Fruit fly (Drosophila melanogaster) whole organism, embryonic: ENCODE data around the gene L2HGDH.

Source experiments
- Abd-B ChIP-seq: fragments of 200-800 bp; sonication (Bioruptor generic); optimal IDR thresholded peaks from 2 replicates; lab custom pipeline; 2018; ENCODE audit warnings: missing biosample characterization, mild to moderate bottlenecking, missing genetic modification characterization, moderate library complexity
- CG10267 ChIP-seq: fragments of 200-800 bp; sonication (Bioruptor generic); optimal IDR thresholded peaks from 2 replicates; lab custom pipeline; 2018; ENCODE audit warnings: missing biosample characterization, mild to moderate bottlenecking, missing genetic modification characterization, moderate library complexity
- CG10274 ChIP-seq: fragments of 200-800 bp; sonication (Bioruptor generic); optimal IDR thresholded peaks from 3 replicates; lab custom pipeline; 2017; ENCODE audit warnings: missing biosample characterization, mild to moderate bottlenecking, missing genetic modification characterization
- CG10321 ChIP-seq: fragments of 200-800 bp; sonication (Bioruptor generic); IDR thresholded peaks from 2 replicates; pipeline ENCODE4 v1.3.6; 2022; ENCODE audit warnings: missing biosample characterization, missing genetic modification characterization
- CG10366 ChIP-seq: fragments of 200-800 bp; sonication (Bioruptor generic); IDR thresholded peaks from 2 replicates; pipeline ENCODE4 v1.3.6; 2022; ENCODE audit warnings: missing biosample characterization, missing genetic modification characterization
- CG11085 ChIP-seq: fragments of 200-800 bp; sonication (Bioruptor generic); IDR thresholded peaks from 2 replicates; pipeline ENCODE4 v1.3.6; 2022; ENCODE audit warnings: missing biosample characterization, missing genetic modification characterization
- CG12769 ChIP-seq: fragments of 200-800 bp; sonication (Bioruptor generic); optimal IDR thresholded peaks from 2 replicates; lab custom pipeline; 2019; ENCODE audit warnings: missing biosample characterization, mild to moderate bottlenecking, missing genetic modification characterization, moderate library complexity
- CG13287 ChIP-seq: fragments of 200-800 bp; sonication (Bioruptor generic); IDR thresholded peaks from 2 replicates; pipeline ENCODE4 v1.3.6; 2022; ENCODE audit warnings: missing biosample characterization, missing genetic modification characterization; ENCODE audit not compliant: partially characterized antibody
- CG13624 ChIP-seq: fragments of 200-800 bp; sonication (Bioruptor generic); optimal IDR thresholded peaks from 2 replicates; lab custom pipeline; 2016; ENCODE audit warnings: missing biosample characterization, missing genetic modification characterization
- CG14710 ChIP-seq: fragments of 200-800 bp; sonication (Bioruptor generic); optimal IDR thresholded peaks from 3 replicates; lab custom pipeline; 2019; ENCODE audit warnings: missing biosample characterization, mild to moderate bottlenecking, missing genetic modification characterization, moderate library complexity
- CG1529 ChIP-seq: fragments of 200-800 bp; sonication (Bioruptor generic); optimal IDR thresholded peaks from 3 replicates; lab custom pipeline; 2018; ENCODE audit warnings: missing biosample characterization, missing genetic modification characterization
- CG15514 ChIP-seq: fragments of 200-800 bp; sonication (Bioruptor generic); optimal IDR thresholded peaks from 3 replicates; lab custom pipeline; 2017; ENCODE audit warnings: missing biosample characterization, missing genetic modification characterization, mild to moderate bottlenecking, moderate library complexity, missing genetic modification reagents
- CG17568 ChIP-seq: fragments of 200-800 bp; sonication (Bioruptor generic); optimal IDR thresholded peaks from 2 replicates; lab custom pipeline; 2018; ENCODE audit warnings: missing biosample characterization, mild to moderate bottlenecking, missing genetic modification characterization, moderate library complexity
- CG2129 ChIP-seq: fragments of 200-800 bp; sonication (Bioruptor generic); IDR thresholded peaks from 2 replicates; pipeline ENCODE4 v1.3.6; 2022; ENCODE audit warnings: missing biosample characterization, missing genetic modification characterization; ENCODE audit not compliant: partially characterized antibody
- CG3838 ChIP-seq: fragments of 200-800 bp; sonication (Bioruptor generic); optimal IDR thresholded peaks from 3 replicates; lab custom pipeline; 2016; ENCODE audit warnings: missing biosample characterization, missing genetic modification characterization
- CG6791 ChIP-seq: fragments of 200-800 bp; sonication (Bioruptor generic); IDR thresholded peaks from 3 replicates; pipeline ENCODE4 v1.3.6; 2022; ENCODE audit warnings: missing biosample characterization, missing genetic modification characterization; ENCODE audit not compliant: partially characterized antibody
- CG6813 ChIP-seq: fragments of 200-800 bp; sonication (Bioruptor generic); optimal IDR thresholded peaks from 2 replicates; lab custom pipeline; 2017; ENCODE audit warnings: missing biosample characterization, missing genetic modification characterization, mild to moderate bottlenecking, moderate library complexity, missing genetic modification reagents
- CG8359 ChIP-seq: fragments of 200-800 bp; sonication (Bioruptor generic); optimal IDR thresholded peaks from 2 replicates; lab custom pipeline; 2017; ENCODE audit warnings: missing biosample characterization, mild to moderate bottlenecking, missing genetic modification characterization, borderline replicate concordance
- CG8765 ChIP-seq: fragments of 200-800 bp; sonication (Bioruptor generic); IDR thresholded peaks from 2 replicates; pipeline ENCODE4 v1.3.6; 2022; ENCODE audit warnings: missing biosample characterization, missing genetic modification characterization
- CTCF ChIP-seq: fragments of 200-800 bp; sonication (Bioruptor generic); optimal IDR thresholded peaks from 2 replicates; lab custom pipeline; 2017; ENCODE audit warnings: missing biosample characterization, mild to moderate bottlenecking, missing genetic modification characterization, moderate library complexity
- Dek ChIP-seq: fragments of 200-800 bp; sonication (Bioruptor generic); optimal IDR thresholded peaks from 3 replicates; lab custom pipeline; 2019; ENCODE audit warnings: missing biosample characterization, mild to moderate bottlenecking, missing genetic modification characterization, moderate library complexity
- Dll ChIP-seq: fragments of 200-800 bp; sonication (Bioruptor generic); IDR thresholded peaks from 4 replicates; pipeline ENCODE4 v1.3.6; 2022; ENCODE audit warnings: missing biosample characterization, missing genetic modification characterization; ENCODE audit not compliant: partially characterized antibody
- Dp ChIP-seq: fragments of 200-800 bp; sonication (Bioruptor generic); optimal IDR thresholded peaks from 2 replicates; lab custom pipeline; 2018; ENCODE audit warnings: missing biosample characterization, mild to moderate bottlenecking, missing genetic modification characterization, moderate library complexity
- HmgD ChIP-seq: fragments of 200-800 bp; sonication (Bioruptor generic); optimal IDR thresholded peaks from 3 replicates; lab custom pipeline; 2016; ENCODE audit warnings: missing biosample characterization, missing genetic modification characterization
- HmgZ ChIP-seq: fragments of 200-800 bp; sonication (Bioruptor generic); optimal IDR thresholded peaks from 2 replicates; lab custom pipeline; 2018; ENCODE audit warnings: missing biosample characterization, mild to moderate bottlenecking, missing genetic modification characterization
- Hr51 ChIP-seq, 2 experiments: fragments of 200-800 bp; sonication (Bioruptor generic); optimal IDR thresholded peaks; 2 replicates in 1 of 2; 3 replicates in 1 of 2; lab custom pipeline; 2016 to 2018; ENCODE audit warnings: missing biosample characterization in 2 of 2, missing genetic modification characterization in 2 of 2, mild to moderate bottlenecking in 1 of 2, moderate library complexity in 1 of 2
- MBD-R2 ChIP-seq: fragments of 200-800 bp; sonication (Bioruptor generic); IDR thresholded peaks from 2 replicates; pipeline ENCODE4 v1.3.6; 2022; ENCODE audit warnings: missing biosample characterization, missing genetic modification characterization
- Med ChIP-seq: fragments of 200-800 bp; sonication (Bioruptor generic); peaks from one replicate; lab custom pipeline; 2016; ENCODE audit warnings: missing biosample characterization, missing genetic modification characterization, mild to moderate bottlenecking, inconsistent platforms, moderate library complexity
- Mrtf ChIP-seq: fragments of 200-800 bp; sonication (Bioruptor generic); IDR thresholded peaks from 3 replicates; pipeline ENCODE4 v1.3.6; 2022; ENCODE audit warnings: missing biosample characterization, missing genetic modification characterization
- Poxn ChIP-seq: fragments of 200-800 bp; sonication (Bioruptor generic); IDR thresholded peaks from 2 replicates; pipeline ENCODE4 v1.3.6; 2022; ENCODE audit warnings: missing biosample characterization, missing genetic modification characterization
- Ptx1 ChIP-seq: fragments of 200-800 bp; sonication (Bioruptor generic); IDR thresholded peaks from 2 replicates; pipeline ENCODE4 v1.3.6; 2022; ENCODE audit warnings: missing biosample characterization, missing genetic modification characterization
- Sin3A ChIP-seq: fragments of >200 bp; optimal IDR thresholded peaks from 2 replicates; lab custom pipeline; 2018
- Sry-β ChIP-seq: fragments of 200-800 bp; sonication (Bioruptor generic); optimal IDR thresholded peaks from 2 replicates; lab custom pipeline; 2018; ENCODE audit warnings: missing biosample characterization, mild to moderate bottlenecking, missing genetic modification characterization, moderate library complexity
- TFAM ChIP-seq: fragments of 200-800 bp; sonication (Bioruptor generic); optimal IDR thresholded peaks from 2 replicates; lab custom pipeline; 2017; ENCODE audit warnings: missing biosample characterization, missing genetic modification characterization, inconsistent platforms
- Xrp1 ChIP-seq: fragments of 200-800 bp; sonication (Bioruptor generic); IDR thresholded peaks from 2 replicates; pipeline ENCODE4 v1.3.6; 2022; ENCODE audit warnings: missing biosample characterization, missing genetic modification characterization
- aop ChIP-seq: fragments of 200-800 bp; sonication (Bioruptor generic); IDR thresholded peaks from 2 replicates; pipeline ENCODE4 v1.3.6; 2022; ENCODE audit warnings: missing biosample characterization, missing genetic modification characterization
- bbx ChIP-seq: fragments of 200-800 bp; sonication (Bioruptor generic); IDR thresholded peaks from 2 replicates; pipeline ENCODE4 v1.3.6; 2022; ENCODE audit warnings: missing biosample characterization, missing genetic modification characterization; ENCODE audit not compliant: partially characterized antibody
- bsh ChIP-seq, 2 experiments: fragments of 200-800 bp; sonication (Bioruptor generic); optimal IDR thresholded peaks; 2 replicates each; lab custom pipeline; 2017 to 2018; ENCODE audit warnings: mild to moderate bottlenecking in 2 of 2, missing biosample characterization in 2 of 2, missing genetic modification characterization in 2 of 2, moderate library complexity in 1 of 2
- dan ChIP-seq: fragments of 200-800 bp; sonication (Bioruptor generic); IDR thresholded peaks from 2 replicates; pipeline ENCODE4 v1.3.6; 2022; ENCODE audit warnings: missing biosample characterization, missing genetic modification characterization
- gro ChIP-seq: fragments of 200-800 bp; sonication (Bioruptor generic); optimal IDR thresholded peaks from 2 replicates; lab custom pipeline; 2016; ENCODE audit warnings: missing biosample characterization, missing genetic modification characterization
- knrl ChIP-seq: fragments of 200-800 bp; sonication (Bioruptor generic); IDR thresholded peaks from 3 replicates; pipeline ENCODE4 v1.3.6; 2022; ENCODE audit warnings: missing biosample characterization, missing genetic modification characterization; ENCODE audit not compliant: partially characterized antibody
- mirr ChIP-seq: fragments of 200-800 bp; sonication (Bioruptor generic); optimal IDR thresholded peaks from 3 replicates; lab custom pipeline; 2018; ENCODE audit warnings: missing biosample characterization, mild to moderate bottlenecking, missing genetic modification characterization
- mld ChIP-seq: fragments of 200-800 bp; sonication (Bioruptor generic); IDR thresholded peaks from 3 replicates; pipeline ENCODE4 v1.3.6; 2022; ENCODE audit warnings: missing biosample characterization, missing genetic modification characterization; ENCODE audit not compliant: partially characterized antibody
- nerfin-2 ChIP-seq: fragments of 200-800 bp; sonication (Bioruptor generic); IDR thresholded peaks from 2 replicates; pipeline ENCODE4 v1.3.6; 2022; ENCODE audit warnings: missing biosample characterization, missing genetic modification characterization; ENCODE audit not compliant: partially characterized antibody
- org-1 ChIP-seq: fragments of 200-800 bp; sonication (Bioruptor generic); optimal IDR thresholded peaks from 2 replicates; lab custom pipeline; 2017; ENCODE audit warnings: missing biosample characterization, missing genetic modification characterization
- phol ChIP-seq: fragments of 200-800 bp; sonication (Bioruptor generic); optimal IDR thresholded peaks from 3 replicates; lab custom pipeline; 2018; ENCODE audit warnings: missing biosample characterization, mild to moderate bottlenecking, missing genetic modification characterization, moderate library complexity
- pum ChIP-seq: fragments of 200-800 bp; sonication (Bioruptor generic); optimal IDR thresholded peaks from 2 replicates; lab custom pipeline; 2016; ENCODE audit warnings: missing biosample characterization, missing genetic modification characterization
- sc ChIP-seq, 3 experiments: fragments of >200 bp in 2 of 3; fragments of 200-800 bp in 1 of 3; sonication (Bioruptor generic) in 1 of 3; optimal IDR thresholded peaks; 2 replicates in 2 of 3; 3 replicates in 1 of 3; lab custom pipeline; 2017; ENCODE audit warnings: mild to moderate bottlenecking in 1 of 3, missing biosample characterization in 1 of 3, missing genetic modification characterization in 1 of 3, missing genetic modification reagents in 1 of 3
- sens ChIP-seq: fragments of 200-800 bp; sonication (Bioruptor generic); peaks from one replicate; lab custom pipeline; 2016; ENCODE audit warnings: missing biosample characterization, missing genetic modification characterization
- sr ChIP-seq: fragments of 200-800 bp; sonication (Bioruptor generic); IDR thresholded peaks from 3 replicates; pipeline ENCODE4 v1.3.6; 2022; ENCODE audit warnings: missing biosample characterization, missing genetic modification characterization

L2HGDH gene

dm6 chr2L:18951674-18952073 lies 22.6 kb downstream of the L2HGDH start, which contains the start of gene Nedd8 (continued):
- no peak for TF ChIP-seq CG1529 (GFP tag; lab: Kevin White, UChicago)
- no peak for TF ChIP-seq sr (GFP tag; lab: Robert Waterston, UW)
- peak; percentile 32 for TF ChIP-seq phol (tag; lab: Kevin White, UChicago)
- peak; percentile 91 for TF ChIP-seq bbx (GFP tag; lab: Robert Waterston, UW)
- TF ChIP-seq Ptx1 = no peak
- TF ChIP-seq CG15514 (GFP tag; lab: Kevin White, UChicago) = peak; percentile 91
- TF ChIP-seq Dll (GFP tag; lab: Robert Waterston, UW) = peak; percentile 92
- peak; percentile 11 for TF ChIP-seq CG13624 (GFP tag; lab: Kevin White, UChicago)
- no peak for TF ChIP-seq dan
- peak; percentile 74 for TF ChIP-seq CG2129 (GFP tag; lab: Robert Waterston, UW)
- no peak for TF ChIP-seq aop (GFP tag; lab: Robert Waterston, UW)
- peak; percentile 63 for TF ChIP-seq HmgZ (tag; lab: Kevin White, UChicago)
- no peak for TF ChIP-seq CG6813 (GFP tag; lab: Kevin White, UChicago)
- TF ChIP-seq gro (GFP tag; lab: Kevin White, UChicago) = peak; percentile 20
- TF ChIP-seq Xrp1 = peak; percentile 20; the same call in 1 of the 2 replicates
- peak; percentile 71 for TF ChIP-seq CG10267 (tag; lab: Kevin White, UChicago)
- TF ChIP-seq CG17568 (GFP tag; lab: Kevin White, UChicago) = no peak
- TF ChIP-seq CG8359 = no peak
- TF ChIP-seq Sry-β (GFP tag; lab: Kevin White, UChicago) = no peak
- peak; percentile 89 for TF ChIP-seq MBD-R2 (GFP tag; lab: Robert Waterston, UW)
- TF ChIP-seq nerfin-2 (GFP tag; lab: Robert Waterston, UW) = peak; percentile 66
- no peak for TF ChIP-seq CG11085 (GFP tag; lab: Robert Waterston, UW)
- peak; percentile 71 for TF ChIP-seq Med
- no peak for TF ChIP-seq CG12769
- TF ChIP-seq CG13287 = peak; percentile 95
- no peak for TF ChIP-seq mirr (GFP tag; lab: Kevin White, UChicago)
- peak; percentile 83 for TF ChIP-seq sens (GFP tag; lab: Kevin White, UChicago)
- peak; percentile 11 for TF ChIP-seq Sin3A
- no peak for TF ChIP-seq CG10366 (GFP tag; lab: Robert Waterston, UW)
- TF ChIP-seq mld = peak; percentile 65; the same call in 2 of the 3 replicates
- TF ChIP-seq Abd-B (GFP tag; lab: Kevin White, UChicago) = no peak
- TF ChIP-seq Hr51 (GFP tag; optimal IDR thresholded peaks at IDR 0.05; lab: Kevin White, UChicago) = no peak
- peak; percentile 30 for TF ChIP-seq CG14710
- TF ChIP-seq Mrtf (GFP tag; lab: Robert Waterston, UW) = no peak
- no peak for TF ChIP-seq pum
- no peak for TF ChIP-seq CG3838 (GFP tag; lab: Kevin White, UChicago)
- peak; percentile 27 for TF ChIP-seq HmgD
- no peak for TF ChIP-seq Poxn (GFP tag; lab: Robert Waterston, UW)
- TF ChIP-seq CG10274 (GFP tag; lab: Kevin White, UChicago) = no peak
- no peak for TF ChIP-seq CG8765 (GFP tag; lab: Robert Waterston, UW)
- TF ChIP-seq bsh (GFP tag; optimal IDR thresholded peaks at IDR 0.05; lab: Kevin White, UChicago) = no peak
- TF ChIP-seq sc (optimal IDR thresholded peaks at IDR 0.05; lab: Kevin White, UChicago) = no peak
- no peak for TF ChIP-seq sc (GFP tag; optimal IDR thresholded peaks at IDR 0.05; lab: Kevin White, UChicago)
- peak; percentile 5 for TF ChIP-seq Dek
- TF ChIP-seq knrl = peak; percentile 86
- no peak for TF ChIP-seq CG10321 (GFP tag; lab: Robert Waterston, UW)
- TF ChIP-seq CTCF (GFP tag; lab: Kevin White, UChicago) = peak; percentile 62
- no peak for TF ChIP-seq TFAM (GFP tag; lab: Kevin White, UChicago)
- no peak for TF ChIP-seq org-1 (GFP tag; lab: Kevin White, UChicago)
- TF ChIP-seq Dp = peak; percentile 70
- peak; percentile 85 for TF ChIP-seq CG6791 (GFP tag; lab: Robert Waterston, UW)
